Fruit fly (Drosophila melanogaster): ENCODE data around the gene Rpn3.

Gene Rpn3

DNA sequence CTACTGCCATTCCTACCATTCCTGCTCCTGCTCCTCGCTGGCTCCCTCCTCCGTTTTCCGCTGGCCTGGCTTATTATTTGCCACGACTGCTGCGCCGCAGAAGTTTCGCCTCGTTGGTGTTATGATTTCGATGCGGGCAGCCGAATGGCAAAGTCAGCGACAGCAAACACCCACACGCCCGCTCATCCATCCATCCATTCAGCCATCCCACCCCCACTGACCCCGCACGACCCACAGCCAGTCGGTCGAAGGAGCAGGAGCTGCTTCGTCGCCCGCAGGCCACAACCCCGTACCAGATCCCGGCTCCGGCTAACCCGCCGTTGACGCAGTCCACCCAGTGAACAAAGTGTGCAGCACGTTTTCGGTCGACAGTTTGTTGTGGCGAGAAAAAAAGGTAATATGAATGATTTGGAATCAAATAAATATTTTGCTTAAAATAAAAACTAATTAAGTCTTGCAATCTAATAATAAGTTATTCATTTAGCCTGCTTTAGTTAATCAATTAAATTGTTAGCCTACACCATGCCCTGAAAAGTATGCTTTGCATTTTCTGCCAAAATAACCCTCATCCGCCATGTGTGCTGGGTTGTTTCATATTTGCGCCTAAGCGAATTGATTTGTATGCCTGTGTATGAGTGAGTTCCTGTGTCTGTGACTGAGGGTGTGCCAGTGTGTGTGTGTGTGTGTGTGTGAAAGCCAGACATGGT is 24.9 kb upstream of the Rpn3 start (continued):
- TF ChIP-seq nom (GFP tag; optimal IDR thresholded peaks at IDR 0.05) (peak; percentile 38), Poxn (GFP tag; IDR thresholded peaks at IDR 0.05) (no peak), Dip3 (GFP tag; optimal IDR thresholded peaks at IDR 0.05) (peak; percentile 0), gcm (GFP tag; optimal IDR thresholded peaks at IDR 0.05) (peak; percentile 38), phol (tag; optimal IDR thresholded peaks at IDR 0.05) (peak; percentile 56), Optix (GFP tag; IDR thresholded peaks at IDR 0.05) (no peak; the same call in 2 of the 3 replicates), NfI (GFP tag; optimal IDR thresholded peaks at IDR 0.05) (peak; percentile 65), CG9215 (GFP tag; IDR thresholded peaks at IDR 0.05) (peak; percentile 46), Atf-2 (GFP tag; optimal IDR thresholded peaks at IDR 0.05) (no peak), CG30431 (GFP tag; optimal IDR thresholded peaks at IDR 0.05) (no peak), fd3F (GFP tag; optimal IDR thresholded peaks at IDR 0.05) (peak; percentile 50), CG14965 (GFP tag; optimal IDR thresholded peaks at IDR 0.05; ENCODE audit: borderline replicate concordance) (no peak), Bgb (GFP tag; IDR thresholded peaks at IDR 0.05; ENCODE audit: partially characterized antibody) (no peak), CG2889 (GFP tag; IDR thresholded peaks at IDR 0.05) (no peak), Side (GFP tag; optimal IDR thresholded peaks at IDR 0.05) (no peak), usp (GFP tag; optimal IDR thresholded peaks at IDR 0.05) (no peak), CG6791 (GFP tag; IDR thresholded peaks at IDR 0.05; ENCODE audit: partially characterized antibody) (no peak), BEAF-32 (GFP tag; optimal IDR thresholded peaks at IDR 0.05) (no peak), bab2 (GFP tag; optimal IDR thresholded peaks at IDR 0.05) (peak; percentile 27), crp (GFP tag; optimal IDR thresholded peaks at IDR 0.05) (no peak), CG14050 (GFP tag; IDR thresholded peaks at IDR 0.05) (no peak), CG33213 (GFP tag; optimal IDR thresholded peaks at IDR 0.05) (no peak), tgo (GFP tag; IDR thresholded peaks at IDR 0.05) (no peak; the same call in 2 of the 3 replicates), CG18764 (GFP tag; optimal IDR thresholded peaks at IDR 0.05) (no peak), toy (GFP tag; IDR thresholded peaks at IDR 0.05) (no peak), gem (tag; optimal IDR thresholded peaks at IDR 0.05) (peak; percentile 72), Xrp1 (GFP tag; IDR thresholded peaks at IDR 0.05) (peak; percentile 42; the same call in 1 of the 2 replicates), CG10959 (GFP tag; IDR thresholded peaks at IDR 0.05) (no peak), CG13624 (GFP tag; optimal IDR thresholded peaks at IDR 0.05) (no peak), CrebB (tag; optimal IDR thresholded peaks at IDR 0.05) (peak; percentile 16), HLH54F (GFP tag; optimal IDR thresholded peaks at IDR 0.05) (peak; percentile 52), klu (GFP tag; IDR thresholded peaks at IDR 0.05) (no peak), CG16813 (GFP tag; IDR thresholded peaks at IDR 0.05; ENCODE audit: partially characterized antibody) (no peak), Stat92E (GFP tag; optimal IDR thresholded peaks at IDR 0.05) (no peak), Sin3A (optimal IDR thresholded peaks at IDR 0.05) (no peak), CG4707 (GFP tag; optimal IDR thresholded peaks at IDR 0.05) (no peak), CG11085 (GFP tag; IDR thresholded peaks at IDR 0.05) (no peak), Vsx1 (GFP tag; optimal IDR thresholded peaks at IDR 0.05) (no peak), abd-A (tag; optimal IDR thresholded peaks at IDR 0.05) (no peak), CG10147 (GFP tag; optimal IDR thresholded peaks at IDR 0.05) (peak; percentile 76), Trl (optimal IDR thresholded peaks at IDR 0.05) (no peak), Trl (GFP tag; optimal IDR thresholded peaks at IDR 0.05) (no peak), repo (GFP tag; optimal IDR thresholded peaks at IDR 0.05) (no peak), Ets65A (GFP tag) (peak; percentile 81), CG13296 (GFP tag; optimal IDR thresholded peaks at IDR 0.05) (peak; percentile 77), CG1024 (GFP tag; IDR thresholded peaks at IDR 0.05) (no peak), cwo (GFP tag; optimal IDR thresholded peaks at IDR 0.05) (peak; percentile 68), hth (optimal IDR thresholded peaks at IDR 0.05) (no peak), trem (tag; optimal IDR thresholded peaks at IDR 0.05) (no peak), chm (GFP tag; IDR thresholded peaks at IDR 0.05) (no peak), CG10565 (GFP tag; optimal IDR thresholded peaks at IDR 0.05) (no peak)
